Worm (Caenorhabditis elegans): ENCODE data around the gene F07F6.2.

ce11 chrII:5478318-5478717 is 48.3 kb downstream of the F07F6.2 start, which contains the start of gene F56D1.1:
- TF ChIP-seq nhr-12 (tag; optimal IDR thresholded peaks at IDR 0.05) (no peak), nhr-6 (tag; optimal IDR thresholded peaks at IDR 0.05) (no peak), elt-1 (tag; optimal IDR thresholded peaks at IDR 0.05) (no peak), sem-4 (tag; optimal IDR thresholded peaks at IDR 0.05) (no peak), nhr-25 (tag; optimal IDR thresholded peaks at IDR 0.05) (no peak), zag-1 (tag; optimal IDR thresholded peaks at IDR 0.05) (no peak), unc-55 (GFP tag; optimal IDR thresholded peaks at IDR 0.05) (no peak), blmp-1 (tag; optimal IDR thresholded peaks at IDR 0.05; ENCODE audit: insufficient read depth) (no peak), snpc-4 (tag; optimal IDR thresholded peaks at IDR 0.05) (no peak), lin-39 (tag; optimal IDR thresholded peaks at IDR 0.05) (no peak)

All from whole organism, L2 larva.